Fruit fly (Drosophila melanogaster) whole organism, embryonic: ENCODE measurements around the gene Nagk.

Experiments
- C15 ChIP-seq: fragments of 200-800 bp; sonication (Bioruptor generic); IDR thresholded peaks from 3 replicates; pipeline ENCODE4 v1.3.6; 2022; ENCODE audit warnings: missing biosample characterization, missing genetic modification characterization
- CG10543 ChIP-seq: fragments of 200-800 bp; sonication (Bioruptor generic); optimal IDR thresholded peaks from 3 replicates; lab custom pipeline; 2017; ENCODE audit warnings: missing biosample characterization, mild to moderate bottlenecking, missing genetic modification characterization, moderate library complexity
- CG10654 ChIP-seq: fragments of 200-800 bp; sonication (Bioruptor generic); optimal IDR thresholded peaks from 2 replicates; lab custom pipeline; 2016; ENCODE audit warnings: missing biosample characterization, missing genetic modification characterization
- CG10979 ChIP-seq: fragments of 200-800 bp; sonication (Bioruptor generic); optimal IDR thresholded peaks from 2 replicates; lab custom pipeline; 2018; ENCODE audit warnings: missing biosample characterization, mild to moderate bottlenecking, missing genetic modification characterization, moderate library complexity
- CG14710 ChIP-seq: fragments of 200-800 bp; sonication (Bioruptor generic); optimal IDR thresholded peaks from 3 replicates; lab custom pipeline; 2019; ENCODE audit warnings: missing biosample characterization, mild to moderate bottlenecking, missing genetic modification characterization, moderate library complexity
- CG15514 ChIP-seq: fragments of 200-800 bp; sonication (Bioruptor generic); optimal IDR thresholded peaks from 3 replicates; lab custom pipeline; 2017; ENCODE audit warnings: missing biosample characterization, missing genetic modification characterization, mild to moderate bottlenecking, moderate library complexity, missing genetic modification reagents
- CG1602 ChIP-seq: fragments of 200-800 bp; sonication (Bioruptor generic); optimal IDR thresholded peaks from 3 replicates; lab custom pipeline; 2016; ENCODE audit warnings: missing biosample characterization, missing genetic modification characterization
- CG17359 ChIP-seq: fragments of 200-800 bp; sonication (Bioruptor generic); optimal IDR thresholded peaks from 3 replicates; lab custom pipeline; 2018; ENCODE audit warnings: missing biosample characterization, mild to moderate bottlenecking, missing genetic modification characterization, moderate library complexity
- CG18262 ChIP-seq: fragments of 200-800 bp; optimal IDR thresholded peaks from 3 replicates; lab custom pipeline; 2019; ENCODE audit warnings: missing biosample characterization, mild to moderate bottlenecking, missing genetic modification characterization, moderate library complexity
- CG18599 ChIP-seq: fragments of 200-800 bp; sonication (Bioruptor generic); optimal IDR thresholded peaks from 3 replicates; lab custom pipeline; 2017; ENCODE audit warnings: missing biosample characterization, missing genetic modification characterization, mild to moderate bottlenecking, moderate library complexity, missing genetic modification reagents
- CG2199 ChIP-seq: fragments of 200-800 bp; sonication (Bioruptor generic); IDR thresholded peaks from 3 replicates; pipeline ENCODE4 v1.3.6; 2022; ENCODE audit warnings: missing biosample characterization, missing genetic modification characterization
- CG32767 ChIP-seq: fragments of 200-800 bp; sonication (Bioruptor generic); IDR thresholded peaks from 2 replicates; pipeline ENCODE4 v1.3.6; 2022; ENCODE audit warnings: missing biosample characterization, missing genetic modification characterization
- CG33213 ChIP-seq: fragments of 200-800 bp; sonication (Bioruptor generic); optimal IDR thresholded peaks from 3 replicates; lab custom pipeline; 2016; ENCODE audit warnings: missing biosample characterization, missing genetic modification characterization
- CG34376 ChIP-seq: fragments of 200-800 bp; sonication (Bioruptor generic); optimal IDR thresholded peaks from 2 replicates; lab custom pipeline; 2018; ENCODE audit warnings: missing biosample characterization, mild to moderate bottlenecking, missing genetic modification characterization
- CG34422 ChIP-seq: fragments of 200-800 bp; sonication (Bioruptor generic); IDR thresholded peaks from 3 replicates; pipeline ENCODE4 v1.3.6; 2022; ENCODE audit warnings: missing biosample characterization, missing genetic modification characterization
- CG4424 ChIP-seq: fragments of 200-800 bp; sonication (Bioruptor generic); optimal IDR thresholded peaks from 3 replicates; lab custom pipeline; 2016; ENCODE audit warnings: missing biosample characterization, missing genetic modification characterization
- CG5180 ChIP-seq: fragments of 200-800 bp; sonication (Bioruptor generic); optimal IDR thresholded peaks from 3 replicates; lab custom pipeline; 2017; ENCODE audit warnings: missing biosample characterization, missing genetic modification characterization, mild to moderate bottlenecking, moderate library complexity, missing genetic modification reagents
- CG7271 ChIP-seq: fragments of 200-800 bp; sonication (Bioruptor generic); optimal IDR thresholded peaks from 2 replicates; lab custom pipeline; 2018; ENCODE audit warnings: missing biosample characterization, mild to moderate bottlenecking, missing genetic modification characterization, moderate library complexity
- CG8388 ChIP-seq: fragments of 200-800 bp; sonication (Bioruptor generic); optimal IDR thresholded peaks from 2 replicates; lab custom pipeline; 2019; ENCODE audit warnings: missing biosample characterization, mild to moderate bottlenecking, missing genetic modification characterization, moderate library complexity
- Deaf1 ChIP-seq: fragments of 200-800 bp; optimal IDR thresholded peaks from 3 replicates; lab custom pipeline; 2019; ENCODE audit warnings: missing biosample characterization, mild to moderate bottlenecking, missing genetic modification characterization, moderate library complexity
- Dll ChIP-seq: fragments of 200-800 bp; sonication (Bioruptor generic); IDR thresholded peaks from 4 replicates; pipeline ENCODE4 v1.3.6; 2022; ENCODE audit warnings: missing biosample characterization, missing genetic modification characterization; ENCODE audit not compliant: partially characterized antibody
- Dp ChIP-seq: fragments of 200-800 bp; sonication (Bioruptor generic); optimal IDR thresholded peaks from 2 replicates; lab custom pipeline; 2018; ENCODE audit warnings: missing biosample characterization, mild to moderate bottlenecking, missing genetic modification characterization, moderate library complexity
- Fer1 ChIP-seq: fragments of 200-800 bp; sonication (Bioruptor generic); optimal IDR thresholded peaks from 2 replicates; lab custom pipeline; 2017; ENCODE audit warnings: missing biosample characterization, mild to moderate bottlenecking, missing genetic modification characterization
- Hr51 ChIP-seq, 2 experiments: fragments of 200-800 bp; sonication (Bioruptor generic); optimal IDR thresholded peaks; 2 replicates in 1 of 2; 3 replicates in 1 of 2; lab custom pipeline; 2016 to 2018; ENCODE audit warnings: missing biosample characterization in 2 of 2, missing genetic modification characterization in 2 of 2, mild to moderate bottlenecking in 1 of 2, moderate library complexity in 1 of 2
- Lim3 ChIP-seq: fragments of 200-800 bp; sonication (Bioruptor generic); IDR thresholded peaks from 2 replicates; pipeline ENCODE4 v1.3.6; 2022; ENCODE audit warnings: missing biosample characterization, missing genetic modification characterization
- Mrtf ChIP-seq: fragments of 200-800 bp; sonication (Bioruptor generic); IDR thresholded peaks from 3 replicates; pipeline ENCODE4 v1.3.6; 2022; ENCODE audit warnings: missing biosample characterization, missing genetic modification characterization
- NfI ChIP-seq: fragments of 200-800 bp; sonication (Bioruptor generic); optimal IDR thresholded peaks from 3 replicates; lab custom pipeline; 2018; ENCODE audit warnings: missing biosample characterization, mild to moderate bottlenecking, missing genetic modification characterization, moderate library complexity
- Scr ChIP-seq: fragments of 200-800 bp; sonication (Bioruptor generic); IDR thresholded peaks from 2 replicates; pipeline ENCODE4 v1.3.6; 2022; ENCODE audit warnings: missing biosample characterization, missing genetic modification characterization; ENCODE audit not compliant: partially characterized antibody
- Stat92E ChIP-seq, 3 experiments: fragments of >200 bp in 2 of 3; fragments of 200-800 bp in 1 of 3; sonication (Bioruptor generic) in 1 of 3; optimal IDR thresholded peaks; 2 replicates each; lab custom pipeline; 2017 to 2019; ENCODE audit warnings: missing biosample characterization in 3 of 3, missing genetic modification characterization in 3 of 3, mild to moderate bottlenecking in 1 of 3, moderate library complexity in 1 of 3
- Xbp1 ChIP-seq: fragments of 200-800 bp; sonication (Bioruptor generic); optimal IDR thresholded peaks from 3 replicates; lab custom pipeline; 2016; ENCODE audit warnings: missing biosample characterization, mild to moderate bottlenecking, missing genetic modification characterization
- YL-1 ChIP-seq: fragments of 200-800 bp; sonication (Bioruptor generic); optimal IDR thresholded peaks from 3 replicates; lab custom pipeline; 2017; ENCODE audit warnings: missing biosample characterization, mild to moderate bottlenecking, missing genetic modification characterization
- abd-A ChIP-seq: fragments of 200-800 bp; sonication (Bioruptor generic); optimal IDR thresholded peaks from 3 replicates; lab custom pipeline; 2019; ENCODE audit warnings: missing biosample characterization, mild to moderate bottlenecking, missing genetic modification characterization, moderate library complexity
- ase ChIP-seq: fragments of 200-800 bp; sonication (Bioruptor generic); IDR thresholded peaks from 3 replicates; pipeline ENCODE4 v1.3.6; 2022; ENCODE audit warnings: missing biosample characterization, missing genetic modification characterization
- bab2 ChIP-seq: fragments of 200-800 bp; sonication (Bioruptor generic); optimal IDR thresholded peaks from 2 replicates; lab custom pipeline; 2016; ENCODE audit warnings: missing biosample characterization, missing genetic modification characterization
- bsh ChIP-seq, 2 experiments: fragments of 200-800 bp; sonication (Bioruptor generic); optimal IDR thresholded peaks; 2 replicates each; lab custom pipeline; 2017 to 2018; ENCODE audit warnings: mild to moderate bottlenecking in 2 of 2, missing biosample characterization in 2 of 2, missing genetic modification characterization in 2 of 2, moderate library complexity in 1 of 2
- chm ChIP-seq: fragments of 200-800 bp; sonication (Bioruptor generic); IDR thresholded peaks from 2 replicates; pipeline ENCODE4 v1.3.6; 2022; ENCODE audit warnings: missing biosample characterization, missing genetic modification characterization
- dpn ChIP-seq, 2 experiments: fragments of 200-800 bp; sonication (Bioruptor generic); optimal IDR thresholded peaks; 3 replicates each; lab custom pipeline; 2016; ENCODE audit warnings: missing biosample characterization in 2 of 2, missing genetic modification characterization in 2 of 2
- dysf ChIP-seq: fragments of 200-800 bp; sonication (Bioruptor generic); IDR thresholded peaks from 3 replicates; pipeline ENCODE4 v1.3.6; 2022; ENCODE audit warnings: missing biosample characterization, missing genetic modification characterization
- eve ChIP-seq, 2 experiments: fragments of >200 bp; optimal IDR thresholded peaks; 2 replicates each; lab custom pipeline; 2017; ENCODE audit warnings: missing biosample characterization in 2 of 2, missing genetic modification characterization in 2 of 2
- ind ChIP-seq: fragments of 200-800 bp; sonication (Bioruptor generic); optimal IDR thresholded peaks from 3 replicates; lab custom pipeline; 2016; ENCODE audit warnings: missing biosample characterization, missing genetic modification characterization
- insv ChIP-seq, 2 experiments: fragments of 200-800 bp; sonication (Bioruptor generic); optimal IDR thresholded peaks; 3 replicates each; lab custom pipeline; 2016 to 2018; ENCODE audit warnings: missing biosample characterization in 2 of 2, missing genetic modification characterization in 2 of 2
- pan ChIP-seq, 4 experiments: fragments of >200 bp in 3 of 4; fragments of 200-800 bp in 1 of 4; sonication (Bioruptor generic) in 1 of 4; optimal IDR thresholded peaks in 3 of 4; IDR thresholded peaks in 1 of 4; 2 replicates each; pipeline versions ENCODE4 v1.3.6 to Lab custom; 2017 to 2022; ENCODE audit warnings: missing biosample characterization in 2 of 4, missing genetic modification characterization in 2 of 4, mixed read lengths in 1 of 4
- pzg ChIP-seq: fragments of 200-800 bp; sonication (Bioruptor generic); optimal IDR thresholded peaks from 3 replicates; lab custom pipeline; 2018; ENCODE audit warnings: missing biosample characterization, mild to moderate bottlenecking, missing genetic modification characterization, moderate library complexity
- run ChIP-seq: fragments of 200-800 bp; sonication (Bioruptor generic); optimal IDR thresholded peaks from 3 replicates; lab custom pipeline; 2018; ENCODE audit warnings: missing biosample characterization, mild to moderate bottlenecking, missing genetic modification characterization
- sim ChIP-seq: fragments of 200-800 bp; sonication (Bioruptor generic); IDR thresholded peaks from 2 replicates; pipeline ENCODE4 v1.3.6; 2022; ENCODE audit warnings: missing biosample characterization, missing genetic modification characterization
- sr ChIP-seq: fragments of 200-800 bp; sonication (Bioruptor generic); IDR thresholded peaks from 3 replicates; pipeline ENCODE4 v1.3.6; 2022; ENCODE audit warnings: missing biosample characterization, missing genetic modification characterization
- sug ChIP-seq: fragments of 200-800 bp; optimal IDR thresholded peaks from 2 replicates; lab custom pipeline; 2019; ENCODE audit warnings: missing biosample characterization, mild to moderate bottlenecking, missing genetic modification characterization, moderate library complexity
- ttk ChIP-seq: fragments of 200-800 bp; sonication (Bioruptor generic); IDR thresholded peaks from 2 replicates; pipeline ENCODE4 v2.1.2; 2022; ENCODE audit warnings: missing biosample characterization, missing genetic modification characterization

Gene Nagk

dm6 chr3R:15350993-15351426 lies 8.0 kb upstream of the Nagk start, which contains the start of the genes Trs33 and Tmtc4 (continued):
- TF ChIP-seq bsh (GFP tag; optimal IDR thresholded peaks at IDR 0.05; lab: Kevin White, UChicago) = peak in 1 of 2 experiments; percentile 25
- TF ChIP-seq YL-1 (GFP tag; lab: Kevin White, UChicago) = peak; percentile 11
- TF ChIP-seq CG5180 (GFP tag; lab: Kevin White, UChicago) = peak; percentile 70
- no peak for TF ChIP-seq ttk (GFP tag; lab: Robert Waterston, UW)
- peak; percentile 18 for TF ChIP-seq run (tag; lab: Kevin White, UChicago)
- TF ChIP-seq sr (GFP tag; lab: Robert Waterston, UW) = no peak
- TF ChIP-seq CG1602 = peak; percentile 15
- no peak for TF ChIP-seq bab2
- no peak for TF ChIP-seq CG7271 (tag; lab: Kevin White, UChicago)
- no peak for TF ChIP-seq CG2199 (GFP tag; lab: Robert Waterston, UW)
- 0 out of 4 replicates have a peak, but pooled peaks have one; percentile 10 for TF ChIP-seq Dll (GFP tag; lab: Robert Waterston, UW)
- peak; percentile 17 for TF ChIP-seq CG10543
- no peak for TF ChIP-seq C15 (GFP tag; lab: Robert Waterston, UW)
- TF ChIP-seq CG33213 (GFP tag; lab: Kevin White, UChicago) = no peak
- peak; percentile 3 for TF ChIP-seq NfI
- TF ChIP-seq CG10654 (GFP tag; lab: Kevin White, UChicago) = peak; percentile 20
- no peak for TF ChIP-seq chm
- peak; percentile 61 for TF ChIP-seq CG15514 (GFP tag; lab: Kevin White, UChicago)
- peak; percentile 35 for TF ChIP-seq CG8388 (GFP tag; lab: Kevin White, UChicago)
- TF ChIP-seq dpn (GFP tag; optimal IDR thresholded peaks at IDR 0.05; lab: Kevin White, UChicago) = peak in 1 of 2 experiments; percentile 28
- peak; percentile 37 for TF ChIP-seq CG18599
- peak; percentile 29; the same call in 1 of the 3 replicates for TF ChIP-seq CG34422 (GFP tag; lab: Robert Waterston, UW)
- TF ChIP-seq insv (GFP tag; optimal IDR thresholded peaks at IDR 0.05; lab: Kevin White, UChicago) = peak in 1 of 2 experiments; percentile 2
- TF ChIP-seq CG17359 = peak; percentile 28
- no peak for TF ChIP-seq Mrtf
- no peak for TF ChIP-seq sim (GFP tag; lab: Robert Waterston, UW)
- TF ChIP-seq Fer1 (GFP tag; lab: Kevin White, UChicago) = peak; percentile 56
- TF ChIP-seq ase (GFP tag; lab: Robert Waterston, UW) = peak; percentile 37; the same call in 1 of the 3 replicates
- peak; percentile 33; the same call in 1 of the 2 replicates for TF ChIP-seq Scr (GFP tag; lab: Robert Waterston, UW)
- TF ChIP-seq Dp (GFP tag; lab: Kevin White, UChicago) = no peak
- no peak for TF ChIP-seq dysf (GFP tag; lab: Robert Waterston, UW)
- TF ChIP-seq CG14710 (tag; lab: Kevin White, UChicago) = peak; percentile 62
- TF ChIP-seq pan (optimal IDR thresholded peaks at IDR 0.05; lab: Kevin White, UChicago) = no peak
- TF ChIP-seq pan (GFP tag; optimal IDR thresholded peaks at IDR 0.05 in 1 of 2, IDR thresholded peaks at IDR 0.05 in 1 of 2) = no peak
- peak; percentile 50 for TF ChIP-seq ind (GFP tag; lab: Kevin White, UChicago)
- peak; percentile 27 for TF ChIP-seq Xbp1 (GFP tag; lab: Kevin White, UChicago)
- TF ChIP-seq CG4424 = peak; percentile 26
- TF ChIP-seq abd-A (tag; lab: Kevin White, UChicago) = no peak
- no peak for TF ChIP-seq eve (GFP tag; optimal IDR thresholded peaks at IDR 0.05; lab: Kevin White, UChicago)
- TF ChIP-seq pzg = peak; percentile 37
- no peak for TF ChIP-seq Lim3 (GFP tag; lab: Robert Waterston, UW)
- peak in 1 of 3 experiments; percentile 36 for TF ChIP-seq Stat92E (GFP tag; optimal IDR thresholded peaks at IDR 0.05; lab: Kevin White, UChicago)
- TF ChIP-seq CG32767 = peak; percentile 22; the same call in 1 of the 2 replicates
- no peak for TF ChIP-seq Deaf1
- peak; percentile 50 for TF ChIP-seq CG18262 (tag; lab: Kevin White, UChicago)
- no peak for TF ChIP-seq Hr51 (GFP tag; optimal IDR thresholded peaks at IDR 0.05; lab: Kevin White, UChicago)
- TF ChIP-seq CG10979 (tag; lab: Kevin White, UChicago) = peak; percentile 14
- peak; percentile 15 for TF ChIP-seq CG34376 (GFP tag; lab: Kevin White, UChicago)
- TF ChIP-seq sug (tag; lab: Kevin White, UChicago) = peak; percentile 74
